Fruit fly (Drosophila melanogaster) whole organism, pupa: ENCODE data around the gene CG1394.

Experiments
- CG13204 ChIP-seq: fragments of 200-800 bp; sonication (Bioruptor generic); optimal IDR thresholded peaks from 2 replicates; lab custom pipeline; 2018; ENCODE audit warnings: missing biosample characterization, mild to moderate bottlenecking, missing genetic modification characterization, moderate library complexity
- CG14655 ChIP-seq: fragments of 200-800 bp; sonication (Bioruptor generic); optimal IDR thresholded peaks from 3 replicates; lab custom pipeline; 2017; ENCODE audit warnings: mild to moderate bottlenecking, missing biosample characterization, missing genetic modification reagents, missing genetic modification characterization
- CG32121 ChIP-seq: fragments of 200-800 bp; sonication (Bioruptor generic); IDR thresholded peaks from 2 replicates; pipeline ENCODE4 v1.3.6; 2022; ENCODE audit warnings: missing biosample characterization, missing genetic modification characterization
- CG34367 ChIP-seq: fragments of 200-800 bp; sonication (Bioruptor generic); optimal IDR thresholded peaks from 2 replicates; lab custom pipeline; 2018; ENCODE audit warnings: missing biosample characterization, mild to moderate bottlenecking, missing genetic modification characterization
- CG4496 ChIP-seq: fragments of 200-800 bp; sonication (Bioruptor generic); IDR thresholded peaks from 3 replicates; pipeline ENCODE4 v1.3.6; 2022; ENCODE audit warnings: missing biosample characterization, missing genetic modification characterization
- D1 ChIP-seq: fragments of 200-800 bp; sonication (Bioruptor generic); optimal IDR thresholded peaks from 2 replicates; lab custom pipeline; 2018; ENCODE audit warnings: missing biosample characterization, mild to moderate bottlenecking, missing genetic modification characterization, moderate library complexity
- EcR ChIP-seq: fragments of 200-800 bp; sonication (Bioruptor generic); optimal IDR thresholded peaks from 3 replicates; lab custom pipeline; 2019; ENCODE audit warnings: missing biosample characterization, missing genetic modification characterization, mild to moderate bottlenecking, moderate library complexity, missing genetic modification reagents
- Pif1A ChIP-seq: fragments of 200-800 bp; sonication (Bioruptor generic); optimal IDR thresholded peaks from 3 replicates; lab custom pipeline; 2016; ENCODE audit warnings: missing biosample characterization, missing genetic modification characterization
- Pif1B ChIP-seq: fragments of 200-800 bp; sonication (Bioruptor generic); optimal IDR thresholded peaks from 3 replicates; lab custom pipeline; 2016; ENCODE audit warnings: missing biosample characterization, missing genetic modification characterization
- fd96Ca ChIP-seq: fragments of 200-800 bp; sonication (Bioruptor generic); IDR thresholded peaks from 3 replicates; pipeline ENCODE4 v1.3.6; 2022; ENCODE audit warnings: missing biosample characterization, missing genetic modification characterization

DNA sequence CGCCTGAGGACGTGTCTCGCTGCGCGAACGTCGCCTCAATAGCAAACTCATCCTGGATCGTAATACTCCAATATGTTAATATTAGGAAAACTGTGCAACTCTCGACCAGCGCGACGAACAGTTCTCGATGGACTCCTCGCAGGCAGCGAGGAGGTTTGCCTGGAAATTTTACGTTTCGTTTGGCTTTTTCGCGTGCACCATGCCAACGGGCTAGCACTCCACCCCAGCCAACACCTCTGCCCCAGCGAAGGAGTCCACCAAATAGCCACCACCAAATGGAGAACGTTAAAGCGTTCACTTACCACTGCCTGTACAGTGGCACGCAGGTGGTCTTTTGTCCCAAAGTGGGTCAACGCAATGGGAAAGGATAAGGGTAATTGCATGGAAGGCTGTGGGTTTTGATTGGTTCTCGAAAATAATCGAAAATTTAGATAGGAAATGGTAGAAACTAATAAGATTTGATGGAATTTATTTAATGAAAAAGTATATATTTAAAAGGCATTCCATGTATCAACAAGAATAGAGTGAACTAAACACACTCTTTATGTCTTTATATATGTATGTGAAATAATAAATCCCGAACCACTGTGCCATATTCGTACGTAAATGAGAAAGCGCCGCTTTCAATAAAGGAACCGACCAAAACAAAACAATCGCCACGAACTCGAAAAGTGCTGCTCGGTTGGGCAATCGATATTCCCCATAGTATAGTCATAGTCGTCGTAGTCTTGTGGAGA lies 10.6 kb downstream of the CG1394 start, which contains the start of gene CG32668:
- TF ChIP-seq CG4496 (GFP tag; lab: Robert Waterston, UW) = no peak
- TF ChIP-seq D1 (tag; lab: Kevin White, UChicago) = no peak
- TF ChIP-seq EcR (GFP tag; lab: Kevin White, UChicago) = no peak
- no peak for TF ChIP-seq CG14655 (GFP tag; lab: Kevin White, UChicago)
- TF ChIP-seq CG34367 (tag; lab: Kevin White, UChicago) = no peak
- TF ChIP-seq CG32121 (GFP tag; lab: Robert Waterston, UW) = no peak
- no peak for TF ChIP-seq Pif1A (GFP tag; lab: Kevin White, UChicago)
- no peak for TF ChIP-seq CG13204 (GFP tag; lab: Kevin White, UChicago)
- no peak for TF ChIP-seq Pif1B (GFP tag; lab: Kevin White, UChicago)
- TF ChIP-seq fd96Ca (GFP tag; lab: Robert Waterston, UW) = no peak
